Worm (Caenorhabditis elegans) whole organism, L4 larva: Measurements from ENCODE around the gene B0244.7.
A peak's percentile ranks its signal among the peaks of the same experiment; 100 is the strongest.

ENCODE experiments used
- F10B5.3 ChIP-seq: sonication (generic microtip); optimal IDR thresholded peaks from 2 replicates; lab custom pipeline; 2016; ENCODE audit warnings: mild to moderate bottlenecking, missing genetic modification characterization, missing compliant biosample characterization
- F49E8.2 ChIP-seq: sonication (generic microtip); optimal IDR thresholded peaks from 2 replicates; lab custom pipeline; 2016; ENCODE audit warnings: missing compliant biosample characterization, mild to moderate bottlenecking, missing genetic modification characterization, borderline replicate concordance
- R02D3.7 ChIP-seq: fragments of 150-350 bp; sonication (generic microtip); optimal IDR thresholded peaks from 3 replicates; lab custom pipeline; 2014; ENCODE audit warnings: missing biosample characterization, missing genetic modification characterization
- Y48G9A.11 ChIP-seq: fragments of 200-800 bp; sonication (Bioruptor generic); IDR thresholded peaks from 2 replicates; pipeline ENCODE4 v1.3.6; 2022; ENCODE audit warnings: missing genetic modification reagents, missing genetic modification characterization, missing compliant biosample characterization
- aha-1 ChIP-seq: fragments of 150-350 bp; peaks from one replicate; lab custom pipeline; 2014; ENCODE audit warnings: missing biosample characterization, missing genetic modification characterization
- arid-1 ChIP-seq: fragments of 200-800 bp; sonication (Bioruptor generic); conservative IDR thresholded peaks from 2 replicates; pipeline ENCODE4 v1.3.6; 2022; ENCODE audit warnings: missing genetic modification reagents, missing genetic modification characterization, missing compliant biosample characterization
- ceh-28 ChIP-seq: fragments of 150-350 bp; optimal IDR thresholded peaks from 2 replicates; lab custom pipeline; 2014; ENCODE audit warnings: missing biosample characterization, missing genetic modification reagents, missing genetic modification characterization
- ceh-32 ChIP-seq: sonication (generic microtip); optimal IDR thresholded peaks from 2 replicates; lab custom pipeline; 2016; ENCODE audit warnings: mild to moderate bottlenecking, missing genetic modification characterization, missing compliant biosample characterization; ENCODE audit not compliant: poor library complexity
- ceh-44 ChIP-seq: fragments of 200-800 bp; sonication (Bioruptor generic); IDR thresholded peaks from 2 replicates; pipeline ENCODE4 v1.3.6; 2022; ENCODE audit warnings: missing genetic modification reagents, missing genetic modification characterization, missing compliant biosample characterization
- ctbp-1 ChIP-seq: fragments of 200-800 bp; sonication (Bioruptor generic); IDR thresholded peaks from 2 replicates; pipeline ENCODE4 v1.3.6; 2022; ENCODE audit warnings: missing genetic modification reagents, missing genetic modification characterization, missing compliant biosample characterization
- daf-12 ChIP-seq: fragments of 150-350 bp; optimal IDR thresholded peaks from 2 replicates; lab custom pipeline; 2014; ENCODE audit warnings: missing biosample characterization, missing genetic modification reagents, missing genetic modification characterization
- daf-8 ChIP-seq: fragments of 200-800 bp; sonication (Bioruptor generic); IDR thresholded peaks from 2 replicates; pipeline ENCODE4 v1.3.6; 2022; ENCODE audit warnings: missing genetic modification characterization, missing compliant biosample characterization
- dmd-6 ChIP-seq: fragments of 200-800 bp; sonication (Bioruptor generic); IDR thresholded peaks from 2 replicates; pipeline ENCODE4 v1.3.6; 2022; ENCODE audit warnings: missing genetic modification reagents, missing genetic modification characterization, missing compliant biosample characterization
- dpl-1 ChIP-seq: fragments of 150-350 bp; optimal IDR thresholded peaks from 2 replicates; lab custom pipeline; 2014; ENCODE audit warnings: missing biosample characterization, missing genetic modification reagents, missing genetic modification characterization
- duxl-1 ChIP-seq: sonication (generic microtip); optimal IDR thresholded peaks from 2 replicates; lab custom pipeline; 2016; ENCODE audit warnings: mild to moderate bottlenecking, missing genetic modification characterization, moderate library complexity, missing compliant biosample characterization; ENCODE audit not compliant: poor library complexity
- dve-1 ChIP-seq: sonication (generic microtip); optimal IDR thresholded peaks from 2 replicates; lab custom pipeline; 2017; ENCODE audit warnings: antibody characterized with exemption, mild to moderate bottlenecking, missing genetic modification characterization, missing compliant biosample characterization; ENCODE audit not compliant: insufficient read depth
- egl-43 ChIP-seq: fragments of 200-800 bp; sonication (Bioruptor generic); IDR thresholded peaks from 2 replicates; pipeline ENCODE4 v1.3.6; 2022; ENCODE audit warnings: missing genetic modification reagents, missing genetic modification characterization, missing compliant biosample characterization
- fkh-10 ChIP-seq: fragments of 150-350 bp; optimal IDR thresholded peaks from 2 replicates; lab custom pipeline; 2014; ENCODE audit warnings: missing biosample characterization, missing genetic modification reagents, missing genetic modification characterization
- fos-1 ChIP-seq: fragments of 150-350 bp; optimal IDR thresholded peaks from 2 replicates; lab custom pipeline; 2014; ENCODE audit warnings: missing biosample characterization, missing genetic modification characterization
- hif-1 ChIP-seq, 2 experiments: sonication (generic microtip); optimal IDR thresholded peaks; 2 replicates each; lab custom pipeline; 2016 to 2017; ENCODE audit warnings: missing compliant biosample characterization in 2 of 2, missing genetic modification characterization in 2 of 2, missing genetic modification reagents in 2 of 2, missing genotype in 2 of 2, mild to moderate bottlenecking in 1 of 2
- hlh-11 ChIP-seq: fragments of 200-800 bp; sonication (Bioruptor generic); optimal IDR thresholded peaks from 2 replicates; lab custom pipeline; 2018; ENCODE audit warnings: mild to moderate bottlenecking, missing genetic modification characterization, missing compliant biosample characterization
- hlh-30 ChIP-seq: sonication (generic microtip); optimal IDR thresholded peaks from 2 replicates; lab custom pipeline; 2017; ENCODE audit warnings: antibody characterized with exemption, mild to moderate bottlenecking, missing genetic modification characterization, missing compliant biosample characterization; ENCODE audit not compliant: insufficient read depth
- hmg-1.1 ChIP-seq: fragments of 200-800 bp; sonication (Bioruptor generic); IDR thresholded peaks from 2 replicates; pipeline ENCODE4 v1.3.6; 2022; ENCODE audit warnings: missing genetic modification reagents, missing genetic modification characterization, missing compliant biosample characterization
- lim-7 ChIP-seq: fragments of 200-800 bp; sonication (Bioruptor generic); IDR thresholded peaks from 2 replicates; pipeline ENCODE4 v1.3.6; 2022; ENCODE audit warnings: missing genetic modification characterization, missing compliant biosample characterization
- lin-1 ChIP-seq: fragments of 200-800 bp; sonication (Bioruptor generic); IDR thresholded peaks from 2 replicates; pipeline ENCODE4 v1.3.6; 2022; ENCODE audit warnings: missing genetic modification reagents, missing genetic modification characterization, missing compliant biosample characterization
- lin-29 ChIP-seq: fragments of 200-800 bp; sonication (Bioruptor generic); IDR thresholded peaks from 2 replicates; pipeline ENCODE4 v1.3.6; 2022; ENCODE audit warnings: missing genetic modification reagents, missing genetic modification characterization, missing compliant biosample characterization
- lir-3 ChIP-seq: sonication (generic microtip); optimal IDR thresholded peaks from 2 replicates; lab custom pipeline; 2016; ENCODE audit warnings: mild to moderate bottlenecking, missing genetic modification characterization, missing compliant biosample characterization
- lsy-2 ChIP-seq, 2 experiments: fragments of 150-350 bp in 1 of 2; sonication (generic microtip) in 1 of 2; optimal IDR thresholded peaks; 2 replicates each; lab custom pipeline; 2014 to 2017; ENCODE audit warnings: missing biosample characterization in 2 of 2, missing genetic modification characterization in 2 of 2
- madf-9 ChIP-seq: fragments of 200-800 bp; sonication (Bioruptor generic); conservative IDR thresholded peaks from 2 replicates; pipeline ENCODE4 v1.3.6; 2022; ENCODE audit warnings: missing genetic modification reagents, missing genetic modification characterization, missing compliant biosample characterization
- mdt-29 ChIP-seq: fragments of 200-800 bp; sonication (Bioruptor generic); IDR thresholded peaks from 2 replicates; pipeline ENCODE4 v1.3.6; 2022; ENCODE audit warnings: missing genetic modification reagents, missing genetic modification characterization, missing compliant biosample characterization
- mep-1 ChIP-seq: fragments of 150-350 bp; sonication (generic microtip); optimal IDR thresholded peaks from 3 replicates; lab custom pipeline; 2014; ENCODE audit warnings: missing biosample characterization, missing genetic modification characterization
- mxl-3 ChIP-seq: fragments of 200-800 bp; sonication (Bioruptor generic); optimal IDR thresholded peaks from 2 replicates; lab custom pipeline; 2018; ENCODE audit warnings: mild to moderate bottlenecking, missing genetic modification characterization, missing compliant biosample characterization
- nhr-102 ChIP-seq: sonication (generic microtip); optimal IDR thresholded peaks from 2 replicates; lab custom pipeline; 2016; ENCODE audit warnings: mild to moderate bottlenecking, missing genetic modification characterization, moderate library complexity, missing compliant biosample characterization
- nhr-11 ChIP-seq: fragments of 150-350 bp; optimal IDR thresholded peaks from 2 replicates; lab custom pipeline; 2014; ENCODE audit warnings: missing biosample characterization, missing genetic modification characterization
- nhr-25 ChIP-seq: sonication (generic microtip); optimal IDR thresholded peaks from 2 replicates; lab custom pipeline; 2017; ENCODE audit warnings: missing genetic modification characterization, mild to moderate bottlenecking, missing compliant biosample characterization, antibody characterized with exemption, moderate library complexity, borderline replicate concordance; ENCODE audit not compliant: insufficient read depth
- nhr-42 ChIP-seq: fragments of 200-800 bp; sonication (Bioruptor generic); IDR thresholded peaks from 2 replicates; pipeline ENCODE4 v1.3.6; 2022; ENCODE audit warnings: missing genetic modification characterization, missing compliant biosample characterization
- nhr-6 ChIP-seq: fragments of 150-350 bp; optimal IDR thresholded peaks from 2 replicates; lab custom pipeline; 2014; ENCODE audit warnings: missing biosample characterization, missing genetic modification characterization
- nhr-77 ChIP-seq: fragments of 150-350 bp; optimal IDR thresholded peaks from 2 replicates; lab custom pipeline; 2014; ENCODE audit warnings: missing biosample characterization, missing genetic modification characterization
- pha-4 ChIP-seq, 2 experiments: fragments of 150-350 bp in 1 of 2; fragments of 200-800 bp in 1 of 2; sonication (Bioruptor generic) in 1 of 2; IDR thresholded peaks in 1 of 2; optimal IDR thresholded peaks in 1 of 2; 2 replicates each; pipeline versions ENCODE4 v1.3.6 to Lab custom; 2014 to 2022; ENCODE audit warnings: missing genetic modification characterization in 2 of 2, missing genetic modification reagents in 2 of 2, missing biosample characterization in 1 of 2, missing compliant biosample characterization in 1 of 2
- set-16 ChIP-seq: fragments of 200-800 bp; sonication (Bioruptor generic); IDR thresholded peaks from 2 replicates; pipeline ENCODE4 v1.3.6; 2022; ENCODE audit warnings: missing genetic modification reagents, missing genetic modification characterization, missing compliant biosample characterization
- skn-1 ChIP-seq: fragments of 150-350 bp; optimal IDR thresholded peaks from 2 replicates; lab custom pipeline; 2014; ENCODE audit warnings: missing biosample characterization, missing genetic modification characterization
- spr-3 ChIP-seq: fragments of 200-800 bp; sonication (Bioruptor generic); optimal IDR thresholded peaks from 2 replicates; lab custom pipeline; 2018; ENCODE audit warnings: mild to moderate bottlenecking, missing genetic modification characterization, missing compliant biosample characterization
- tra-1 ChIP-seq: fragments of 200-800 bp; sonication (Bioruptor generic); IDR thresholded peaks from 2 replicates; pipeline ENCODE4 v1.3.6; 2022; ENCODE audit warnings: missing genetic modification reagents, missing genetic modification characterization, missing compliant biosample characterization
- unc-130 ChIP-seq: sonication (generic microtip); optimal IDR thresholded peaks from 2 replicates; lab custom pipeline; 2016; ENCODE audit warnings: missing genetic modification reagents, missing genetic modification characterization, missing compliant biosample characterization
- unc-62 ChIP-seq, 3 experiments: fragments of 150-350 bp in 1 of 3; sonication (generic microtip); optimal IDR thresholded peaks in 2 of 3; peaks in 1 of 3; 1 replicate in 1 of 3; 2 replicates in 2 of 3; lab custom pipeline; 2014 to 2017; ENCODE audit warnings: missing biosample characterization in 3 of 3, missing genetic modification characterization in 3 of 3, missing genetic modification reagents in 3 of 3, missing genotype in 1 of 3
- zag-1 ChIP-seq: fragments of 150-350 bp; optimal IDR thresholded peaks from 2 replicates; lab custom pipeline; 2014; ENCODE audit warnings: missing biosample characterization, missing genetic modification characterization
- zfp-3 ChIP-seq: fragments of 200-800 bp; sonication (Bioruptor generic); conservative IDR thresholded peaks from 2 replicates; pipeline ENCODE4 v1.3.6; 2022; ENCODE audit warnings: missing genetic modification reagents, missing genetic modification characterization, missing compliant biosample characterization
- zip-2 ChIP-seq: fragments of 150-350 bp; optimal IDR thresholded peaks from 2 replicates; lab custom pipeline; 2014; ENCODE audit warnings: missing biosample characterization, missing genetic modification characterization

B0244.7 gene

ce11 chrIII:5721888-5722287 lies 9.4 kb upstream of the B0244.7 start (continued):
- TF ChIP-seq skn-1 (no peak), lir-3 (no peak), unc-62 (GFP tag; optimal IDR thresholded peaks at IDR 0.05 in 1 of 2; lab: Kevin White, UChicago) (no peak), unc-62 (tag; optimal IDR thresholded peaks at IDR 0.05; lab: Kevin White, UChicago) (no peak), arid-1 (GFP tag; lab: Robert Waterston, UW) (peak; percentile 56; the same call in 1 of the 2 replicates), hlh-11 (tag; lab: Kevin White, UChicago) (peak; percentile 61), R02D3.7 (tag; lab: Kevin White, UChicago) (no peak), nhr-77 (tag; lab: Kevin White, UChicago) (peak; percentile 48), ceh-28 (tag; lab: Kevin White, UChicago) (peak; percentile 17), dmd-6 (GFP tag; lab: Robert Waterston, UW) (peak; percentile 86), zip-2 (tag; lab: Kevin White, UChicago) (no peak), lin-29 (GFP tag; lab: Robert Waterston, UW) (no peak), daf-12 (tag; lab: Kevin White, UChicago) (no peak), dpl-1 (GFP tag; lab: Kevin White, UChicago) (peak; percentile 93), zag-1 (tag; lab: Kevin White, UChicago) (no peak), aha-1 (tag; lab: Kevin White, UChicago) (peak; percentile 95), pha-4 (GFP tag; IDR thresholded peaks at IDR 0.05; lab: Robert Waterston, UW) (no peak), pha-4 (tag; optimal IDR thresholded peaks at IDR 0.05; lab: Kevin White, UChicago) (no peak), ctbp-1 (GFP tag; lab: Robert Waterston, UW) (no peak), tra-1 (GFP tag; lab: Robert Waterston, UW) (peak; percentile 83), hmg-1.1 (GFP tag; lab: Robert Waterston, UW) (peak; percentile 35; the same call in 1 of the 2 replicates), fos-1 (tag; lab: Kevin White, UChicago) (no peak), ceh-44 (GFP tag; lab: Robert Waterston, UW) (0 out of 2 replicates have a peak, but pooled peaks have one; percentile 27), hif-1 (tag; optimal IDR thresholded peaks at IDR 0.05; lab: Kevin White, UChicago) (peak in 1 of 2 experiments; percentile 88), nhr-42 (no peak), lim-7 (no peak), nhr-6 (tag; lab: Kevin White, UChicago) (peak; percentile 11), F49E8.2 (tag; lab: Kevin White, UChicago) (no peak), set-16 (no peak), spr-3 (GFP tag; lab: Kevin White, UChicago) (no peak), duxl-1 (tag; lab: Kevin White, UChicago) (peak; percentile 82), dve-1 (tag; lab: Kevin White, UChicago) (peak; percentile 94), ceh-32 (tag; lab: Kevin White, UChicago) (no peak), nhr-11 (tag; lab: Kevin White, UChicago) (no peak), mxl-3 (GFP tag; lab: Kevin White, UChicago) (peak; percentile 13), fkh-10 (GFP tag; lab: Kevin White, UChicago) (no peak), mep-1 (tag; lab: Kevin White, UChicago) (peak; percentile 58), F10B5.3 (tag; lab: Kevin White, UChicago) (peak; percentile 7), daf-8 (GFP tag; lab: Robert Waterston, UW) (no peak), unc-130 (GFP tag; lab: Kevin White, UChicago) (peak; percentile 72), mdt-29 (GFP tag; lab: Robert Waterston, UW) (no peak), hlh-30 (tag; lab: Kevin White, UChicago) (peak; percentile 28), zfp-3 (GFP tag; lab: Robert Waterston, UW) (no peak), madf-9 (GFP tag; lab: Robert Waterston, UW) (peak; percentile 52), lin-1 (GFP tag; lab: Robert Waterston, UW) (0 out of 2 replicates have a peak, but pooled peaks have one; percentile 32), Y48G9A.11 (peak; percentile 36; the same call in 1 of the 2 replicates), nhr-102 (peak; percentile 67), nhr-25 (tag; lab: Kevin White, UChicago) (no peak), lsy-2 (tag; optimal IDR thresholded peaks at IDR 0.05; lab: Kevin White, UChicago) (peak in 1 of 2 experiments; percentile 81), egl-43 (GFP tag; lab: Robert Waterston, UW) (no peak)
